Worm (Caenorhabditis elegans): Measurements from ENCODE around the gene str-106.

- TF ChIP-seq ceh-13 (GFP tag; optimal IDR thresholded peaks at IDR 0.05): no peak
- no peak for TF ChIP-seq ceh-36 (tag; optimal IDR thresholded peaks at IDR 0.05)
- TF ChIP-seq scrt-1 (GFP tag; IDR thresholded peaks at IDR 0.05): no peak
- no peak for TF ChIP-seq tbx-11 (GFP tag; IDR thresholded peaks at IDR 0.05)
- no peak for TF ChIP-seq tra-4 (tag; optimal IDR thresholded peaks at IDR 0.05)
- no peak for TF ChIP-seq pes-1 (GFP tag; IDR thresholded peaks at IDR 0.05)
These were observed 40.9 kb upstream of the str-106 start, which contains the start of gene clc-11 for ce11 chrV:16139529-16139928.

Data from whole organism, early embryonic.